Worm (Caenorhabditis elegans): ENCODE data around the gene T04C9.2.

DNA sequence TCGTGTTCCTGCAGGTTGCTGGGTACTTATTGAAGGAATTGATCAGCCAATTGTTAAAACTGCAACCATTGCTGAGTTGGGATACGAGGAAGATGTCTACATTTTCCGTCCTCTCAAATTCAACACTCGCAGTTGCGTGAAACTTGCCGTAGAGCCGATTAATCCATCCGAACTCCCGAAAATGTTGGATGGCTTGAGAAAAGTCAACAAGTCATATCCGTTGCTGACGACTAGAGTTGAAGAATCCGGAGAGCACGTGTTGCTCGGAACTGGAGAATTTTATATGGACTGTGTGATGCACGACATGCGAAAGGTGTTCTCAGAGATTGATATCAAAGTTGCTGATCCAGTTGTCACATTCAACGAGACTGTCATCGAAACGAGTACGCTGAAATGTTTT lies 19.6 kb downstream of the T04C9.2 start:
- TF ChIP-seq nhr-28 (tag; optimal IDR thresholded peaks at IDR 0.05) (no peak), unc-62 (GFP tag; optimal IDR thresholded peaks at IDR 0.05) (no peak), lsy-2 (tag; optimal IDR thresholded peaks at IDR 0.05) (no peak), mep-1 (tag; optimal IDR thresholded peaks at IDR 0.05) (no peak)

Data from whole organism, mixed stage, embryonic.